Fruit fly (Drosophila melanogaster) whole organism, wandering third instar larva: ENCODE results near the gene CG11699.

ENCODE experiments used
- CrebA ChIP-seq: fragments of 200-800 bp; sonication (Bioruptor generic); optimal IDR thresholded peaks from 2 replicates; lab custom pipeline; 2016; ENCODE audit warnings: missing biosample characterization, mild to moderate bottlenecking, missing genetic modification characterization, borderline replicate concordance
- Jra ChIP-seq: sonication (Bioruptor generic); optimal IDR thresholded peaks from 2 replicates; lab custom pipeline; 2016; ENCODE audit warnings: missing biosample characterization, missing genetic modification characterization
- h ChIP-seq: fragments of 200-800 bp; sonication (Bioruptor generic); optimal IDR thresholded peaks from 3 replicates; lab custom pipeline; 2016; ENCODE audit warnings: missing biosample characterization, mild to moderate bottlenecking, missing genetic modification characterization
- jim ChIP-seq: fragments of 175-275, 200-325 bp; sonication (Bioruptor generic); optimal IDR thresholded peaks from 2 replicates; lab custom pipeline; 2016; ENCODE audit warnings: missing biosample characterization, mild to moderate bottlenecking, missing genetic modification characterization
- lola ChIP-seq: fragments of >200 bp; optimal IDR thresholded peaks from 2 replicates; lab custom pipeline; 2017; ENCODE audit warnings: missing biosample characterization, missing genetic modification characterization
- woc ChIP-seq: sonication (Bioruptor generic); optimal IDR thresholded peaks from 2 replicates; lab custom pipeline; 2016; ENCODE audit warnings: missing biosample characterization, mild to moderate bottlenecking, missing genetic modification characterization

dm6 chrX:11616496-11616952, 46.1 kb downstream of the CG11699 start:
- TF ChIP-seq h (GFP tag; lab: Kevin White, UChicago) (no peak), lola (GFP tag; lab: Kevin White, UChicago) (no peak), Jra (GFP tag; lab: Kevin White, UChicago) (no peak), woc (GFP tag; lab: Kevin White, UChicago) (no peak), CrebA (no peak), jim (GFP tag; lab: Kevin White, UChicago) (no peak)
